Fruit fly (Drosophila melanogaster) whole organism, embryonic: ENCODE results near the gene mAChR-C.
A peak's percentile ranks its signal among the peaks of the same experiment; 100 is the strongest.

Source experiments
- Asciz ChIP-seq: fragments of 200-800 bp; sonication (Bioruptor generic); optimal IDR thresholded peaks from 2 replicates; lab custom pipeline; 2017; ENCODE audit warnings: missing biosample characterization, mild to moderate bottlenecking, missing genetic modification characterization, missing genetic modification reagents
- B-H2 ChIP-seq: fragments of 200-800 bp; sonication (Bioruptor generic); optimal IDR thresholded peaks from 2 replicates; lab custom pipeline; 2018; ENCODE audit warnings: missing biosample characterization, mild to moderate bottlenecking, missing genetic modification characterization
- CG10321 ChIP-seq: fragments of 200-800 bp; sonication (Bioruptor generic); IDR thresholded peaks from 2 replicates; pipeline ENCODE4 v1.3.6; 2022; ENCODE audit warnings: missing biosample characterization, missing genetic modification characterization
- CG11504 ChIP-seq: fragments of 200-800 bp; sonication (Bioruptor generic); optimal IDR thresholded peaks from 3 replicates; lab custom pipeline; 2019; ENCODE audit warnings: missing biosample characterization, mild to moderate bottlenecking, missing genetic modification characterization, moderate library complexity
- CG11560 ChIP-seq: fragments of 200-800 bp; sonication (Bioruptor generic); IDR thresholded peaks from 3 replicates; pipeline ENCODE4 v1.3.6; 2022; ENCODE audit warnings: missing biosample characterization, missing genetic modification characterization
- CG11696 ChIP-seq: fragments of 200-800 bp; sonication (Bioruptor generic); IDR thresholded peaks from 2 replicates; pipeline ENCODE4 v1.3.6; 2022; ENCODE audit warnings: missing biosample characterization, missing genetic modification characterization
- CG12391 ChIP-seq: fragments of 200-800 bp; sonication (Bioruptor generic); optimal IDR thresholded peaks from 3 replicates; lab custom pipeline; 2018; ENCODE audit warnings: missing biosample characterization, mild to moderate bottlenecking, missing genetic modification characterization, moderate library complexity
- CG14667 ChIP-seq: fragments of 200-800 bp; sonication (Bioruptor generic); IDR thresholded peaks from 2 replicates; pipeline ENCODE4 v1.3.6; 2022; ENCODE audit warnings: missing biosample characterization, missing genetic modification characterization
- CG14965 ChIP-seq: fragments of 200-800 bp; sonication (Bioruptor generic); optimal IDR thresholded peaks from 2 replicates; lab custom pipeline; 2016; ENCODE audit warnings: missing biosample characterization, missing genetic modification characterization, borderline replicate concordance
- CG1602 ChIP-seq: fragments of 200-800 bp; sonication (Bioruptor generic); optimal IDR thresholded peaks from 3 replicates; lab custom pipeline; 2016; ENCODE audit warnings: missing biosample characterization, missing genetic modification characterization
- CG1603 ChIP-seq: fragments of 200-800 bp; sonication (Bioruptor generic); optimal IDR thresholded peaks from 2 replicates; lab custom pipeline; 2019; ENCODE audit warnings: missing biosample characterization, mild to moderate bottlenecking, missing genetic modification characterization, moderate library complexity
- CG16815 ChIP-seq: fragments of 200-800 bp; sonication (Bioruptor generic); optimal IDR thresholded peaks from 3 replicates; lab custom pipeline; 2017; ENCODE audit warnings: missing biosample characterization, mild to moderate bottlenecking, missing genetic modification characterization
- CG17568 ChIP-seq: fragments of 200-800 bp; sonication (Bioruptor generic); optimal IDR thresholded peaks from 2 replicates; lab custom pipeline; 2018; ENCODE audit warnings: missing biosample characterization, mild to moderate bottlenecking, missing genetic modification characterization, moderate library complexity
- CG2120 ChIP-seq: fragments of 200-800 bp; sonication (Bioruptor generic); optimal IDR thresholded peaks from 3 replicates; lab custom pipeline; 2016; ENCODE audit warnings: missing biosample characterization, missing genetic modification characterization
- CG32532 ChIP-seq: fragments of 200-800 bp; sonication (Bioruptor generic); IDR thresholded peaks from 2 replicates; pipeline ENCODE4 v1.3.6; 2022; ENCODE audit warnings: missing biosample characterization, missing genetic modification characterization
- CG42726 ChIP-seq: fragments of 200-800 bp; sonication (Bioruptor generic); IDR thresholded peaks from 2 replicates; pipeline ENCODE4 v1.3.6; 2022; ENCODE audit warnings: missing biosample characterization, missing genetic modification characterization; ENCODE audit not compliant: partially characterized antibody
- CG4424 ChIP-seq: fragments of 200-800 bp; sonication (Bioruptor generic); optimal IDR thresholded peaks from 3 replicates; lab custom pipeline; 2016; ENCODE audit warnings: missing biosample characterization, missing genetic modification characterization
- CG4730 ChIP-seq: fragments of 200-800 bp; sonication (Bioruptor generic); IDR thresholded peaks from 2 replicates; pipeline ENCODE4 v1.3.6; 2022; ENCODE audit warnings: missing biosample characterization, missing genetic modification characterization
- CG7271 ChIP-seq: fragments of 200-800 bp; sonication (Bioruptor generic); optimal IDR thresholded peaks from 2 replicates; lab custom pipeline; 2018; ENCODE audit warnings: missing biosample characterization, mild to moderate bottlenecking, missing genetic modification characterization, moderate library complexity
- CG7928 ChIP-seq: fragments of 200-800 bp; sonication (Bioruptor generic); optimal IDR thresholded peaks from 2 replicates; lab custom pipeline; 2017; ENCODE audit warnings: missing biosample characterization, mild to moderate bottlenecking, missing genetic modification characterization
- CG7963 ChIP-seq: fragments of 200-800 bp; sonication (Bioruptor generic); IDR thresholded peaks from 3 replicates; pipeline ENCODE4 v1.3.6; 2022; ENCODE audit warnings: missing biosample characterization, missing genetic modification characterization; ENCODE audit not compliant: partially characterized antibody
- CG8281 ChIP-seq: fragments of 200-800 bp; sonication (Bioruptor generic); optimal IDR thresholded peaks from 2 replicates; lab custom pipeline; 2018; ENCODE audit warnings: missing biosample characterization, mild to moderate bottlenecking, missing genetic modification characterization, moderate library complexity
- CG8478 ChIP-seq: fragments of >200 bp; optimal IDR thresholded peaks from 2 replicates; lab custom pipeline; 2018
- CG9437 ChIP-seq: fragments of 200-800 bp; sonication (Bioruptor generic); optimal IDR thresholded peaks from 2 replicates; lab custom pipeline; 2018; ENCODE audit warnings: missing biosample characterization, mild to moderate bottlenecking, missing genetic modification characterization
- Chrac-16 ChIP-seq: fragments of 200-800 bp; sonication (Bioruptor generic); optimal IDR thresholded peaks from 3 replicates; lab custom pipeline; 2016; ENCODE audit warnings: missing biosample characterization, missing genetic modification characterization
- Drgx ChIP-seq: fragments of 200-800 bp; sonication (Bioruptor generic); IDR thresholded peaks from 2 replicates; pipeline ENCODE4 v1.3.6; 2022; ENCODE audit warnings: missing biosample characterization, missing genetic modification characterization
- Eip74EF ChIP-seq, 2 experiments: fragments of 200-800 bp in 1 of 2; fragments of >200 bp in 1 of 2; sonication (Bioruptor generic) in 1 of 2; optimal IDR thresholded peaks; 2 replicates each; lab custom pipeline; 2017 to 2019; ENCODE audit warnings: missing biosample characterization in 2 of 2, missing genetic modification characterization in 2 of 2, mild to moderate bottlenecking in 1 of 2, moderate library complexity in 1 of 2
- Meics ChIP-seq: fragments of 200-800 bp; sonication (Bioruptor generic); optimal IDR thresholded peaks from 2 replicates; lab custom pipeline; 2017; ENCODE audit warnings: missing biosample characterization, mild to moderate bottlenecking, missing genetic modification characterization
- Nf-YA ChIP-seq: fragments of 200-800 bp; sonication (Bioruptor generic); IDR thresholded peaks from 2 replicates; pipeline ENCODE4 v1.3.6; 2022; ENCODE audit warnings: missing biosample characterization, missing genetic modification characterization
- Oaz ChIP-seq: fragments of 200-800 bp; sonication (Bioruptor generic); IDR thresholded peaks from 2 replicates; pipeline ENCODE4 v1.3.6; 2022; ENCODE audit warnings: missing biosample characterization, missing genetic modification characterization
- Sry-δ ChIP-seq: fragments of 200-800 bp; sonication (Bioruptor generic); optimal IDR thresholded peaks from 2 replicates; lab custom pipeline; 2016; ENCODE audit warnings: missing biosample characterization, missing genetic modification characterization
- ato ChIP-seq: fragments of 200-800 bp; sonication (Bioruptor generic); IDR thresholded peaks from 2 replicates; pipeline ENCODE4 v1.3.6; 2022; ENCODE audit warnings: missing biosample characterization, missing genetic modification characterization; ENCODE audit not compliant: partially characterized antibody
- chinmo ChIP-seq: fragments of 200-800 bp; sonication (Bioruptor generic); IDR thresholded peaks from 4 replicates; pipeline ENCODE4 v1.3.6; 2022; ENCODE audit warnings: missing biosample characterization, missing genetic modification characterization; ENCODE audit not compliant: partially characterized antibody
- croc ChIP-seq: fragments of 200-800 bp; sonication (Bioruptor generic); conservative IDR thresholded peaks from 3 replicates; pipeline ENCODE4 v1.3.6; 2022; ENCODE audit warnings: missing biosample characterization, missing genetic modification characterization
- dan ChIP-seq: fragments of 200-800 bp; sonication (Bioruptor generic); IDR thresholded peaks from 2 replicates; pipeline ENCODE4 v1.3.6; 2022; ENCODE audit warnings: missing biosample characterization, missing genetic modification characterization
- disco-r ChIP-seq: fragments of 200-800 bp; sonication (Bioruptor generic); optimal IDR thresholded peaks from 2 replicates; lab custom pipeline; 2016; ENCODE audit warnings: missing biosample characterization, missing genetic modification characterization
- ems ChIP-seq: fragments of 200-800 bp; sonication (Bioruptor generic); optimal IDR thresholded peaks from 3 replicates; lab custom pipeline; 2016; ENCODE audit warnings: missing biosample characterization, missing genetic modification characterization
- fd3F ChIP-seq: fragments of 200-800 bp; sonication (Bioruptor generic); optimal IDR thresholded peaks from 2 replicates; lab custom pipeline; 2018; ENCODE audit warnings: missing biosample characterization, mild to moderate bottlenecking, missing genetic modification characterization, moderate library complexity
- fru ChIP-seq: fragments of >200 bp; optimal IDR thresholded peaks from 2 replicates; lab custom pipeline; 2017
- jumu ChIP-seq: fragments of 200-800 bp; sonication (Bioruptor generic); optimal IDR thresholded peaks from 3 replicates; lab custom pipeline; 2016; ENCODE audit warnings: missing biosample characterization, missing genetic modification characterization
- lmd ChIP-seq: fragments of 200-800 bp; sonication (Bioruptor generic); IDR thresholded peaks from 2 replicates; pipeline ENCODE4 v1.3.6; 2022; ENCODE audit warnings: missing biosample characterization, missing genetic modification characterization
- mld ChIP-seq: fragments of 200-800 bp; sonication (Bioruptor generic); IDR thresholded peaks from 3 replicates; pipeline ENCODE4 v1.3.6; 2022; ENCODE audit warnings: missing biosample characterization, missing genetic modification characterization; ENCODE audit not compliant: partially characterized antibody
- nau ChIP-seq: fragments of 200-800 bp; sonication (Bioruptor generic); optimal IDR thresholded peaks from 3 replicates; lab custom pipeline; 2017; ENCODE audit warnings: missing biosample characterization, mild to moderate bottlenecking, missing genetic modification characterization, missing genetic modification reagents
- nerfin-2 ChIP-seq: fragments of 200-800 bp; sonication (Bioruptor generic); IDR thresholded peaks from 2 replicates; pipeline ENCODE4 v1.3.6; 2022; ENCODE audit warnings: missing biosample characterization, missing genetic modification characterization; ENCODE audit not compliant: partially characterized antibody
- run ChIP-seq: fragments of 200-800 bp; sonication (Bioruptor generic); optimal IDR thresholded peaks from 3 replicates; lab custom pipeline; 2018; ENCODE audit warnings: missing biosample characterization, mild to moderate bottlenecking, missing genetic modification characterization
- sens-2 ChIP-seq: fragments of 200-800 bp; sonication (Bioruptor generic); IDR thresholded peaks from 2 replicates; pipeline ENCODE4 v1.3.6; 2022; ENCODE audit warnings: missing biosample characterization, missing genetic modification characterization
- slou ChIP-seq: fragments of 200-800 bp; sonication (Bioruptor generic); optimal IDR thresholded peaks from 3 replicates; lab custom pipeline; 2016; ENCODE audit warnings: missing biosample characterization, missing genetic modification characterization
- sug ChIP-seq: fragments of 200-800 bp; optimal IDR thresholded peaks from 2 replicates; lab custom pipeline; 2019; ENCODE audit warnings: missing biosample characterization, mild to moderate bottlenecking, missing genetic modification characterization, moderate library complexity
- tup ChIP-seq: fragments of 200-800 bp; sonication (Bioruptor generic); optimal IDR thresholded peaks from 2 replicates; lab custom pipeline; 2016; ENCODE audit warnings: missing biosample characterization, mild to moderate bottlenecking, missing genetic modification characterization, moderate library complexity

Gene mAChR-C

DNA sequence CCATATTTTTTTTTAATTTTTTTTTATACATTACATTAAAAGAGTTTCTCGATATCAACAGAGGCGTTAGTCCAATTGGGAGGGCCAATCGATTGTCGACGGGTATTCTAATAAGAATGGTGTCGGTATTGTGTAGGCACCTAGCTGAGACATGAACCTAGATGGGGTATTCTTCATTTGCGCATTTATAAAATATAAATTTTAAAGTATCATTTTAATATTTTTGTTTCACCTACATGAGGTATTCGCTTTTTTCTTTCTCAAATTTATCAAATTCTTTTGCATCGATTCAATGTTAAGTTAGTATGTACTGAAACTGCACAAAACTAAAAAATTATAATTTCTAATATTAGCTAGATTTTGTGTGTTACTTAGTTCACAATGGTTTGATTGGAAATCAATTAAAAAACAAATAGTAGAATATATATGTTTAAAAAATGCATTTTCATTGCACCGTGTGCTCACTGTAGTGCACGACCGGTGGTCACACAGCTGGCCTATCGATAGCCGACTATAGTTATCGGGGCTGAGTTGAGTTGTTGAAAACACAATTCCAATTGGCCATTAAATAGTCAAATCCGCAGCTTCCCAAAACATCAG, 11.5 kb upstream of the mAChR-C start, which contains the start of the genes CG14435 and Tmf (continued):
- no peak for TF ChIP-seq CG1603 (tag; lab: Kevin White, UChicago)
- TF ChIP-seq CG11560 (tag; lab: Robert Waterston, UW): peak; percentile 76
- TF ChIP-seq B-H2: peak; percentile 84
- TF ChIP-seq Nf-YA (GFP tag; lab: Robert Waterston, UW): peak; percentile 61
- TF ChIP-seq Chrac-16: peak; percentile 83
- no peak; the same call in 2 of the 3 replicates for TF ChIP-seq CG7963 (GFP tag; lab: Robert Waterston, UW)
- peak; percentile 90 for TF ChIP-seq CG32532 (GFP tag; lab: Robert Waterston, UW)
- peak; percentile 86 for TF ChIP-seq CG14667 (GFP tag; lab: Robert Waterston, UW)
- TF ChIP-seq disco-r (GFP tag; lab: Kevin White, UChicago): no peak
- peak; percentile 76 for TF ChIP-seq dan (GFP tag; lab: Robert Waterston, UW)
- no peak for TF ChIP-seq CG14965
- no peak for TF ChIP-seq CG17568 (GFP tag; lab: Kevin White, UChicago)
- TF ChIP-seq jumu (GFP tag; lab: Kevin White, UChicago): peak; percentile 44
- 0 out of 4 replicates have a peak, but pooled peaks have one; percentile 48 for TF ChIP-seq chinmo (GFP tag; lab: Robert Waterston, UW)
- 0 out of 2 replicates have a peak, but pooled peaks have one; percentile 46 for TF ChIP-seq sens-2 (GFP tag; lab: Robert Waterston, UW)
- peak; percentile 86 for TF ChIP-seq CG16815 (GFP tag; lab: Kevin White, UChicago)
- no peak; the same call in 1 of the 2 replicates for TF ChIP-seq nerfin-2 (GFP tag; lab: Robert Waterston, UW)
- peak; percentile 83 for TF ChIP-seq fd3F
- peak; percentile 22 for TF ChIP-seq ems (GFP tag; lab: Kevin White, UChicago)
- TF ChIP-seq CG10321 (GFP tag; lab: Robert Waterston, UW): no peak
- TF ChIP-seq CG42726 (GFP tag; lab: Robert Waterston, UW): 0 out of 2 replicates have a peak, but pooled peaks have one; percentile 20
- no peak for TF ChIP-seq run (tag; lab: Kevin White, UChicago)
- TF ChIP-seq nau: no peak
- peak; percentile 81 for TF ChIP-seq slou
- TF ChIP-seq CG4730 (GFP tag; lab: Robert Waterston, UW): peak; percentile 74
- TF ChIP-seq mld (GFP tag; lab: Robert Waterston, UW): 0 out of 3 replicates have a peak, but pooled peaks have one; percentile 5
- peak; percentile 62 for TF ChIP-seq CG7928
- peak; percentile 72 for TF ChIP-seq croc (GFP tag; lab: Robert Waterston, UW)
- TF ChIP-seq Oaz: peak; percentile 77
- TF ChIP-seq CG2120 (GFP tag; lab: Kevin White, UChicago): peak; percentile 87
- peak in 1 of 2 experiments; percentile 57 for TF ChIP-seq Eip74EF (GFP tag; optimal IDR thresholded peaks at IDR 0.05; lab: Kevin White, UChicago)
- TF ChIP-seq CG11696: peak; percentile 58
- peak; percentile 49 for TF ChIP-seq CG11504
- TF ChIP-seq Asciz (GFP tag; lab: Kevin White, UChicago): no peak
- TF ChIP-seq Drgx (GFP tag; lab: Robert Waterston, UW): peak; percentile 49
- peak; percentile 63 for TF ChIP-seq CG8281 (tag; lab: Kevin White, UChicago)
- TF ChIP-seq ato (GFP tag; lab: Robert Waterston, UW): no peak; the same call in 1 of the 2 replicates
- TF ChIP-seq CG8478 (lab: Kevin White, UChicago): no peak
- peak; percentile 85 for TF ChIP-seq CG1602 (GFP tag; lab: Kevin White, UChicago)
- TF ChIP-seq CG9437 (GFP tag; lab: Kevin White, UChicago): peak; percentile 69
- peak; percentile 81 for TF ChIP-seq CG4424 (GFP tag; lab: Kevin White, UChicago)
- no peak for TF ChIP-seq fru
- TF ChIP-seq sug (tag; lab: Kevin White, UChicago): peak; percentile 85
- TF ChIP-seq CG7271 (tag; lab: Kevin White, UChicago): peak; percentile 30
- peak; percentile 36 for TF ChIP-seq Sry-δ
- TF ChIP-seq CG12391 (tag; lab: Kevin White, UChicago): peak; percentile 92
- peak; percentile 89 for TF ChIP-seq lmd (GFP tag; lab: Robert Waterston, UW)
- peak; percentile 86 for TF ChIP-seq Meics (GFP tag; lab: Kevin White, UChicago)
- TF ChIP-seq tup: no peak
